Worm (Caenorhabditis elegans) whole organism, young adult: ENCODE results near the gene D2089.8.

Source experiments
- K12H6.12 ChIP-seq: fragments of 200-800 bp; sonication (Bioruptor generic); optimal IDR thresholded peaks from 2 replicates; lab custom pipeline; 2018; ENCODE audit warnings: mild to moderate bottlenecking, missing genetic modification characterization, missing compliant biosample characterization
- ama-1 ChIP-seq, 3 experiments: fragments of 150-350 bp in 1 of 3; sonication (generic microtip) in 2 of 3; optimal IDR thresholded peaks; 2 replicates each; lab custom pipeline; 2014 to 2018; ENCODE audit warnings: missing biosample characterization in 2 of 3, missing genetic modification characterization in 2 of 3, missing genetic modification reagents in 2 of 3
- aptf-3 ChIP-seq: fragments of 200-800 bp; sonication (Bioruptor generic); IDR thresholded peaks from 2 replicates; pipeline ENCODE4 v1.3.6; 2022; ENCODE audit warnings: missing genetic modification characterization, missing compliant biosample characterization
- attf-3 ChIP-seq: fragments of 200-800 bp; sonication (Bioruptor generic); conservative IDR thresholded peaks from 2 replicates; pipeline ENCODE4 v1.3.6; 2022; ENCODE audit warnings: missing genetic modification reagents, missing genetic modification characterization, missing compliant biosample characterization
- ceh-79 ChIP-seq: sonication (generic microtip); optimal IDR thresholded peaks from 2 replicates; lab custom pipeline; 2017; ENCODE audit warnings: mild to moderate bottlenecking, missing genetic modification characterization, missing compliant biosample characterization
- dpl-1 ChIP-seq: fragments of 150-350 bp; optimal IDR thresholded peaks from 2 replicates; lab custom pipeline; 2014; ENCODE audit warnings: missing biosample characterization, missing genetic modification reagents, missing genetic modification characterization
- lin-54 ChIP-seq: fragments of 200-800 bp; sonication (Bioruptor generic); optimal IDR thresholded peaks from 2 replicates; lab custom pipeline; 2018; ENCODE audit warnings: mild to moderate bottlenecking, missing genetic modification characterization, missing compliant biosample characterization
- mxl-1 ChIP-seq: sonication (generic microtip); optimal IDR thresholded peaks from 2 replicates; lab custom pipeline; 2016; ENCODE audit warnings: missing genetic modification characterization, missing compliant biosample characterization
- nfya-1 ChIP-seq: sonication (generic microtip); optimal IDR thresholded peaks from 2 replicates; lab custom pipeline; 2017; ENCODE audit warnings: antibody characterized with exemption, missing compliant biosample characterization, missing genetic modification characterization, borderline replicate concordance; ENCODE audit not compliant: insufficient read depth
- unc-62 ChIP-seq: fragments of 150-350 bp; optimal IDR thresholded peaks from 2 replicates; lab custom pipeline; 2014; ENCODE audit warnings: missing biosample characterization, missing genetic modification reagents, missing genetic modification characterization
- ztf-25 ChIP-seq: fragments of 200-800 bp; sonication (Bioruptor generic); IDR thresholded peaks from 2 replicates; pipeline ENCODE4 v1.3.6; 2022; ENCODE audit warnings: missing genetic modification reagents, missing genetic modification characterization, missing compliant biosample characterization

ce11 chrII:10630944-10631343, 31.6 kb downstream of the D2089.8 start:
- no peak for TF ChIP-seq unc-62
- TF ChIP-seq attf-3 (GFP tag; lab: Robert Waterston, UW), result no peak
- TF ChIP-seq aptf-3, result no peak
- no peak for TF ChIP-seq ceh-79 (tag; lab: Kevin White, UChicago)
- TF ChIP-seq ama-1 (optimal IDR thresholded peaks at IDR 0.05; lab: Kevin White, UChicago), result no peak
- TF ChIP-seq ama-1 (GFP tag; optimal IDR thresholded peaks at IDR 0.05; lab: Kevin White, UChicago), result no peak
- TF ChIP-seq mxl-1 (tag; lab: Kevin White, UChicago), result no peak
- no peak for TF ChIP-seq ztf-25 (GFP tag; lab: Robert Waterston, UW)
- no peak for TF ChIP-seq K12H6.12
- no peak for TF ChIP-seq nfya-1 (tag; lab: Kevin White, UChicago)
- no peak for TF ChIP-seq dpl-1 (GFP tag; lab: Kevin White, UChicago)
- no peak for TF ChIP-seq lin-54 (GFP tag; lab: Kevin White, UChicago)
